Worm (Caenorhabditis elegans) whole organism, midembryonic: ENCODE measurements around the gene wah-1.

Source experiments
- T22C8.4 ChIP-seq: fragments of 200-800 bp; sonication (Bioruptor generic); IDR thresholded peaks from 2 replicates; pipeline ENCODE4 v1.3.6; 2022; ENCODE audit warnings: missing genetic modification characterization, missing compliant biosample characterization
- cog-1 ChIP-seq: sonication (generic microtip); optimal IDR thresholded peaks from 2 replicates; lab custom pipeline; 2016; ENCODE audit warnings: missing genetic modification characterization, missing compliant biosample characterization
- flt-1 ChIP-seq: fragments of 200-800 bp; sonication (Bioruptor generic); IDR thresholded peaks from 2 replicates; pipeline ENCODE4 v1.3.6; 2022; ENCODE audit warnings: missing genetic modification characterization, missing compliant biosample characterization
- klf-2 ChIP-seq: fragments of 200-800 bp; sonication (Bioruptor generic); conservative IDR thresholded peaks from 2 replicates; pipeline ENCODE4 v1.3.6; 2022; ENCODE audit warnings: missing genetic modification reagents, missing genetic modification characterization, missing compliant biosample characterization
- med-1 ChIP-seq: sonication (generic microtip); optimal IDR thresholded peaks from 2 replicates; lab custom pipeline; 2017; ENCODE audit warnings: missing genetic modification characterization, mild to moderate bottlenecking, missing compliant biosample characterization, antibody characterized with exemption, missing genetic modification reagents; ENCODE audit not compliant: insufficient read depth
- ref-1 ChIP-seq: fragments of 200-800 bp; sonication (Bioruptor generic); conservative IDR thresholded peaks from 2 replicates; pipeline ENCODE4 v1.3.6; 2022; ENCODE audit warnings: missing genetic modification reagents, missing genetic modification characterization, missing compliant biosample characterization
- tab-1 ChIP-seq: fragments of 200-800 bp; sonication (Bioruptor generic); IDR thresholded peaks from 2 replicates; pipeline ENCODE4 v1.3.6; 2022; ENCODE audit warnings: missing genetic modification characterization, missing compliant biosample characterization
- ztf-23 ChIP-seq: fragments of 200-800 bp; sonication (Bioruptor generic); IDR thresholded peaks from 2 replicates; pipeline ENCODE4 v1.3.6; 2022; ENCODE audit warnings: missing genetic modification reagents, missing genetic modification characterization, missing compliant biosample characterization
- ztf-29 ChIP-seq: fragments of 200-800 bp; sonication (Bioruptor generic); IDR thresholded peaks from 2 replicates; pipeline ENCODE4 v1.3.6; 2022; ENCODE audit warnings: missing genetic modification reagents, missing genetic modification characterization, missing compliant biosample characterization

- TF ChIP-seq ztf-29 (no peak), tab-1 (GFP tag; lab: Robert Waterston, UW) (no peak), T22C8.4 (GFP tag; lab: Robert Waterston, UW) (no peak), cog-1 (no peak), flt-1 (GFP tag; lab: Robert Waterston, UW) (no peak), med-1 (GFP tag; lab: Kevin White, UChicago) (no peak), ztf-23 (no peak), klf-2 (GFP tag; lab: Robert Waterston, UW) (no peak), ref-1 (no peak)
Observed at ce11 chrIII:12013054-12013453, 23.1 kb downstream of the wah-1 start.
